Fruit fly (Drosophila melanogaster) whole organism, embryonic: Measurements from ENCODE around the gene Eip75B.

Experiments
- Aef1 ChIP-seq: fragments of 200-800 bp; sonication (Bioruptor generic); IDR thresholded peaks from 3 replicates; pipeline ENCODE4 v1.3.6; 2022; ENCODE audit warnings: missing biosample characterization, missing genetic modification characterization
- Awh ChIP-seq: fragments of 200-800 bp; sonication (Bioruptor generic); IDR thresholded peaks from 2 replicates; pipeline ENCODE4, ENCODE4 v1.3.6; 2022; ENCODE audit warnings: missing biosample characterization, missing genetic modification characterization
- C15 ChIP-seq: fragments of 200-800 bp; sonication (Bioruptor generic); IDR thresholded peaks from 3 replicates; pipeline ENCODE4 v1.3.6; 2022; ENCODE audit warnings: missing biosample characterization, missing genetic modification characterization
- CG10274 ChIP-seq: fragments of 200-800 bp; sonication (Bioruptor generic); optimal IDR thresholded peaks from 3 replicates; lab custom pipeline; 2017; ENCODE audit warnings: missing biosample characterization, mild to moderate bottlenecking, missing genetic modification characterization
- CG10654 ChIP-seq: fragments of 200-800 bp; sonication (Bioruptor generic); optimal IDR thresholded peaks from 2 replicates; lab custom pipeline; 2016; ENCODE audit warnings: missing biosample characterization, missing genetic modification characterization
- CG12391 ChIP-seq: fragments of 200-800 bp; sonication (Bioruptor generic); optimal IDR thresholded peaks from 3 replicates; lab custom pipeline; 2018; ENCODE audit warnings: missing biosample characterization, mild to moderate bottlenecking, missing genetic modification characterization, moderate library complexity
- CG13894 ChIP-seq: fragments of 200-800 bp; sonication (Bioruptor generic); optimal IDR thresholded peaks from 3 replicates; lab custom pipeline; 2018; ENCODE audit warnings: missing biosample characterization, mild to moderate bottlenecking, missing genetic modification characterization, moderate library complexity
- CG18011 ChIP-seq: fragments of 200-800 bp; sonication (Bioruptor generic); optimal IDR thresholded peaks from 2 replicates; lab custom pipeline; 2017; ENCODE audit warnings: missing biosample characterization, missing genetic modification characterization, mild to moderate bottlenecking, moderate library complexity, missing genotype
- CG18764 ChIP-seq: fragments of 200-800 bp; sonication (Bioruptor generic); optimal IDR thresholded peaks from 3 replicates; lab custom pipeline; 2016; ENCODE audit warnings: missing biosample characterization, missing genetic modification characterization
- CG2202 ChIP-seq: fragments of 200-800 bp; sonication (Bioruptor generic); optimal IDR thresholded peaks from 2 replicates; lab custom pipeline; 2018; ENCODE audit warnings: missing biosample characterization, mild to moderate bottlenecking, missing genetic modification characterization
- CG30431 ChIP-seq: fragments of 200-800 bp; sonication (Bioruptor generic); optimal IDR thresholded peaks from 2 replicates; lab custom pipeline; 2017; ENCODE audit warnings: missing biosample characterization, missing genetic modification characterization
- CG3838 ChIP-seq: fragments of 200-800 bp; sonication (Bioruptor generic); optimal IDR thresholded peaks from 3 replicates; lab custom pipeline; 2016; ENCODE audit warnings: missing biosample characterization, missing genetic modification characterization
- CG4404 ChIP-seq: fragments of 200-800 bp; sonication (Bioruptor generic); IDR thresholded peaks from 2 replicates; pipeline ENCODE4 v1.3.6; 2022; ENCODE audit warnings: missing biosample characterization, missing genetic modification characterization
- CG5180 ChIP-seq: fragments of 200-800 bp; sonication (Bioruptor generic); optimal IDR thresholded peaks from 3 replicates; lab custom pipeline; 2017; ENCODE audit warnings: missing biosample characterization, missing genetic modification characterization, mild to moderate bottlenecking, moderate library complexity, missing genetic modification reagents
- CG5953 ChIP-seq: fragments of 200-800 bp; sonication (Bioruptor generic); IDR thresholded peaks from 2 replicates; pipeline ENCODE4 v1.3.6; 2022; ENCODE audit warnings: missing biosample characterization, missing genetic modification characterization
- CG6175 ChIP-seq: fragments of 200-800 bp; sonication (Bioruptor generic); IDR thresholded peaks from 3 replicates; pipeline ENCODE4 v1.3.6; 2022; ENCODE audit warnings: missing biosample characterization, missing genetic modification characterization
- CG7372 ChIP-seq: fragments of 200-800 bp; sonication (Bioruptor generic); IDR thresholded peaks from 2 replicates; pipeline ENCODE4 v1.3.6; 2022; ENCODE audit warnings: missing biosample characterization, missing genetic modification characterization
- CG7839 ChIP-seq: fragments of 200-800 bp; sonication (Bioruptor generic); optimal IDR thresholded peaks from 3 replicates; lab custom pipeline; 2018; ENCODE audit warnings: missing biosample characterization, mild to moderate bottlenecking, missing genetic modification characterization, moderate library complexity
- CG8924 ChIP-seq: fragments of 200-800 bp; optimal IDR thresholded peaks from 3 replicates; lab custom pipeline; 2019; ENCODE audit warnings: missing biosample characterization, mild to moderate bottlenecking, missing genetic modification characterization, moderate library complexity
- CG9727 ChIP-seq: fragments of 200-800 bp; sonication (Bioruptor generic); optimal IDR thresholded peaks from 3 replicates; lab custom pipeline; 2017; ENCODE audit warnings: missing biosample characterization, mild to moderate bottlenecking, missing genetic modification characterization
- Deaf1 ChIP-seq: fragments of 200-800 bp; optimal IDR thresholded peaks from 3 replicates; lab custom pipeline; 2019; ENCODE audit warnings: missing biosample characterization, mild to moderate bottlenecking, missing genetic modification characterization, moderate library complexity
- Dll ChIP-seq: fragments of 200-800 bp; sonication (Bioruptor generic); IDR thresholded peaks from 4 replicates; pipeline ENCODE4 v1.3.6; 2022; ENCODE audit warnings: missing biosample characterization, missing genetic modification characterization; ENCODE audit not compliant: partially characterized antibody
- Dref ChIP-seq: fragments of 200-800 bp; sonication (Bioruptor generic); IDR thresholded peaks from 2 replicates; pipeline ENCODE4 v1.3.6; 2022; ENCODE audit warnings: missing biosample characterization, missing genetic modification characterization
- HLH3B ChIP-seq: fragments of 200-800 bp; sonication (Bioruptor generic); IDR thresholded peaks from 2 replicates; pipeline ENCODE4 v1.3.6; 2022; ENCODE audit warnings: missing biosample characterization, missing genetic modification characterization
- HLH4C ChIP-seq: fragments of 200-800 bp; sonication (Bioruptor generic); IDR thresholded peaks from 3 replicates; pipeline ENCODE4 v1.3.6; 2022; ENCODE audit warnings: missing biosample characterization, missing genetic modification characterization; ENCODE audit not compliant: partially characterized antibody
- Hsf ChIP-seq: fragments of 200-800 bp; sonication (Bioruptor generic); optimal IDR thresholded peaks from 3 replicates; lab custom pipeline; 2016; ENCODE audit warnings: missing biosample characterization, missing genetic modification characterization
- Kr ChIP-seq: fragments of 200-800 bp; sonication (Bioruptor generic); optimal IDR thresholded peaks from 2 replicates; lab custom pipeline; 2017; ENCODE audit warnings: missing biosample characterization, mild to moderate bottlenecking, missing genetic modification characterization
- MTF-1 ChIP-seq: fragments of 200-800 bp; sonication (Bioruptor generic); optimal IDR thresholded peaks from 2 replicates; lab custom pipeline; 2018; ENCODE audit warnings: missing biosample characterization, mild to moderate bottlenecking, missing genetic modification characterization, borderline replicate concordance
- Ptx1 ChIP-seq: fragments of 200-800 bp; sonication (Bioruptor generic); IDR thresholded peaks from 2 replicates; pipeline ENCODE4 v1.3.6; 2022; ENCODE audit warnings: missing biosample characterization, missing genetic modification characterization
- chif ChIP-seq, 2 experiments: fragments of 200-800 bp; sonication (Bioruptor generic); optimal IDR thresholded peaks; 3 replicates each; lab custom pipeline; 2016; ENCODE audit warnings: missing biosample characterization in 2 of 2, missing genetic modification characterization in 2 of 2
- corto ChIP-seq: fragments of 200-800 bp; sonication (Bioruptor generic); optimal IDR thresholded peaks from 2 replicates; lab custom pipeline; 2016; ENCODE audit warnings: missing biosample characterization, mild to moderate bottlenecking, missing genetic modification characterization, moderate library complexity
- dmrt99B ChIP-seq: fragments of 200-800 bp; sonication (Bioruptor generic); optimal IDR thresholded peaks from 2 replicates; lab custom pipeline; 2018; ENCODE audit warnings: missing biosample characterization, mild to moderate bottlenecking, missing genetic modification characterization, moderate library complexity
- fd3F ChIP-seq: fragments of 200-800 bp; sonication (Bioruptor generic); optimal IDR thresholded peaks from 2 replicates; lab custom pipeline; 2018; ENCODE audit warnings: missing biosample characterization, mild to moderate bottlenecking, missing genetic modification characterization, moderate library complexity
- gce ChIP-seq: fragments of 200-800 bp; sonication (Bioruptor generic); IDR thresholded peaks from 3 replicates; pipeline ENCODE4 v1.3.6; 2022; ENCODE audit warnings: missing biosample characterization, missing genetic modification characterization
- gfzf ChIP-seq: fragments of 200-800 bp; sonication (Bioruptor generic); optimal IDR thresholded peaks from 2 replicates; lab custom pipeline; 2016; ENCODE audit warnings: missing biosample characterization, mild to moderate bottlenecking, missing genetic modification characterization, moderate library complexity
- ind ChIP-seq: fragments of 200-800 bp; sonication (Bioruptor generic); optimal IDR thresholded peaks from 3 replicates; lab custom pipeline; 2016; ENCODE audit warnings: missing biosample characterization, missing genetic modification characterization
- insv ChIP-seq, 2 experiments: fragments of 200-800 bp; sonication (Bioruptor generic); optimal IDR thresholded peaks; 3 replicates each; lab custom pipeline; 2016 to 2018; ENCODE audit warnings: missing biosample characterization in 2 of 2, missing genetic modification characterization in 2 of 2
- kay ChIP-seq: fragments of 200-800 bp; sonication (Bioruptor generic); optimal IDR thresholded peaks from 2 replicates; lab custom pipeline; 2016; ENCODE audit warnings: missing biosample characterization, missing genetic modification characterization
- ken ChIP-seq: fragments of 200-800 bp; sonication (Bioruptor generic); IDR thresholded peaks from 3 replicates; pipeline ENCODE4 v1.3.6; 2022; ENCODE audit warnings: missing biosample characterization, missing genetic modification characterization
- knrl ChIP-seq: fragments of 200-800 bp; sonication (Bioruptor generic); IDR thresholded peaks from 3 replicates; pipeline ENCODE4 v1.3.6; 2022; ENCODE audit warnings: missing biosample characterization, missing genetic modification characterization; ENCODE audit not compliant: partially characterized antibody
- lab ChIP-seq: fragments of 200-800 bp; sonication (Bioruptor generic); optimal IDR thresholded peaks from 3 replicates; lab custom pipeline; 2017; ENCODE audit warnings: missing biosample characterization, missing genetic modification characterization, mild to moderate bottlenecking, moderate library complexity, missing genetic modification reagents
- maf-S ChIP-seq: fragments of 200-800 bp; sonication (Bioruptor generic); optimal IDR thresholded peaks from 2 replicates; lab custom pipeline; 2016; ENCODE audit warnings: missing biosample characterization, missing genetic modification characterization
- oc ChIP-seq: fragments of 200-800 bp; sonication (Bioruptor generic); optimal IDR thresholded peaks from 2 replicates; lab custom pipeline; 2018; ENCODE audit warnings: missing biosample characterization, mild to moderate bottlenecking, missing genetic modification characterization, moderate library complexity
- org-1 ChIP-seq: fragments of 200-800 bp; sonication (Bioruptor generic); optimal IDR thresholded peaks from 2 replicates; lab custom pipeline; 2017; ENCODE audit warnings: missing biosample characterization, missing genetic modification characterization
- phol ChIP-seq: fragments of 200-800 bp; sonication (Bioruptor generic); optimal IDR thresholded peaks from 3 replicates; lab custom pipeline; 2018; ENCODE audit warnings: missing biosample characterization, mild to moderate bottlenecking, missing genetic modification characterization, moderate library complexity
- pita ChIP-seq: fragments of 200-800 bp; sonication (Bioruptor generic); optimal IDR thresholded peaks from 2 replicates; lab custom pipeline; 2017; ENCODE audit warnings: missing biosample characterization, mild to moderate bottlenecking, missing genetic modification characterization
- tap ChIP-seq: fragments of 200-800 bp; optimal IDR thresholded peaks from 3 replicates; lab custom pipeline; 2019; ENCODE audit warnings: missing biosample characterization, mild to moderate bottlenecking, missing genetic modification characterization, moderate library complexity
- tgo ChIP-seq: fragments of 200-800 bp; sonication (Bioruptor generic); IDR thresholded peaks from 3 replicates; pipeline ENCODE4 v1.3.6; 2022; ENCODE audit warnings: missing biosample characterization, missing genetic modification characterization
- vnd ChIP-seq: fragments of 200-800 bp; sonication (Bioruptor generic); IDR thresholded peaks from 3 replicates; pipeline ENCODE4 v1.3.6; 2022; ENCODE audit warnings: missing biosample characterization, missing genetic modification characterization; ENCODE audit not compliant: partially characterized antibody
- zen ChIP-seq: fragments of 200-800 bp; sonication (Bioruptor generic); optimal IDR thresholded peaks from 3 replicates; lab custom pipeline; 2018; ENCODE audit warnings: missing biosample characterization, mild to moderate bottlenecking, missing genetic modification characterization, moderate library complexity

Eip75B gene

DNA sequence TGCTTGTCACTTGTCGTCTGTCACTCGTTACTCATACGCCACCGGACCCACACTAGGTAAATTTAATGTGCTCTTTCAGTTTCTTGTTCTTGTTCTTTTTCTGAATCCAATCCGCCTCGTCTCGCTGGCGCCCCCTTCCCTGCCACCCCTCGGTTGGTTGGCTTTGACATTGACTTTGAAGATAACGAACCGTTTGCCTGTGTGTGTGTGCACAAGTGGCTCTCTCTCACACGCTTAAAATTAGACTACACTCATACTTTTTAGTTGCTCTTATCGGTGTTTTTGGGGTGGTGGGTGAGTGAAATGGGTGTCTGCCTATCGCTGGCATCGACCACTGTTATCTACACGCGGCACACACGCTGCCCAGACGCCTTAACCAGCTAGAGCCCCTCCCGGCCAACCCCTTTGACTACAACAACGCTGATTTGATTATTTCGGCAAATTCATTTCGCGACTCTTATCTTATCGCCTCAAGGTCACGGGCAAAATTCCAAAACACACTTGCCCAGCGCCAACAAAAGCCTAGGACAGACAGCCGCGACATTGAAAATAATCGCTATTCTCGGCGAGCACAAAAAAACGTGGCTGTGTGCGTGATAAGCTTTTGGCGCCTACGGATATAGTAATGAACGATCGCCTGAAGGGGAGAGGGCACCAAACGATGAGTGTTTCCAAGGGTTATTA lies 114.2 kb downstream of the Eip75B start (continued):
- TF ChIP-seq lab (GFP tag; lab: Kevin White, UChicago) (peak; percentile 71), tgo (no peak), CG8924 (tag; lab: Kevin White, UChicago) (no peak), Hsf (GFP tag; lab: Kevin White, UChicago) (no peak), phol (tag; lab: Kevin White, UChicago) (no peak), vnd (no peak), CG10274 (GFP tag; lab: Kevin White, UChicago) (no peak), CG7372 (GFP tag; lab: Robert Waterston, UW) (no peak), CG30431 (no peak), CG12391 (tag; lab: Kevin White, UChicago) (no peak), CG5953 (GFP tag; lab: Robert Waterston, UW) (no peak), CG13894 (tag; lab: Kevin White, UChicago) (peak; percentile 0), CG18764 (no peak), CG6175 (no peak), kay (GFP tag; lab: Kevin White, UChicago) (no peak), MTF-1 (GFP tag; lab: Kevin White, UChicago) (no peak), C15 (GFP tag; lab: Robert Waterston, UW) (no peak), fd3F (GFP tag; lab: Kevin White, UChicago) (no peak), pita (GFP tag; lab: Kevin White, UChicago) (no peak), CG3838 (GFP tag; lab: Kevin White, UChicago) (no peak), corto (peak; percentile 37), oc (tag; lab: Kevin White, UChicago) (no peak), Dref (GFP tag; lab: Robert Waterston, UW) (no peak), CG10654 (GFP tag; lab: Kevin White, UChicago) (no peak), CG9727 (GFP tag; lab: Kevin White, UChicago) (no peak), gce (GFP tag; lab: Robert Waterston, UW) (no peak), CG18011 (no peak), Dll (no peak), insv (GFP tag; optimal IDR thresholded peaks at IDR 0.05; lab: Kevin White, UChicago) (no peak), org-1 (GFP tag; lab: Kevin White, UChicago) (no peak), Kr (GFP tag; lab: Kevin White, UChicago) (no peak), CG5180 (no peak), Ptx1 (GFP tag; lab: Robert Waterston, UW) (no peak), Awh (GFP tag; lab: Robert Waterston, UW) (no peak), ind (GFP tag; lab: Kevin White, UChicago) (no peak), zen (tag; lab: Kevin White, UChicago) (no peak), CG4404 (GFP tag; lab: Robert Waterston, UW) (no peak), HLH4C (no peak), ken (no peak), Aef1 (no peak), tap (no peak), HLH3B (GFP tag; lab: Robert Waterston, UW) (no peak), CG2202 (no peak), maf-S (GFP tag; lab: Kevin White, UChicago) (no peak), knrl (GFP tag; lab: Robert Waterston, UW) (no peak), dmrt99B (tag; lab: Kevin White, UChicago) (no peak), chif (GFP tag; optimal IDR thresholded peaks at IDR 0.05; lab: Kevin White, UChicago) (no peak), Deaf1 (tag; lab: Kevin White, UChicago) (peak; percentile 31), CG7839 (no peak), gfzf (GFP tag; lab: Kevin White, UChicago) (no peak)
